Fruit fly (Drosophila melanogaster) Kc167 (cell line): ENCODE results near the gene CG42342.

ENCODE experiments used
- Myc ChIP-seq: fragments of >200 bp; optimal IDR thresholded peaks from 2 replicates; lab custom pipeline; 2017; ENCODE audit warnings: missing external identifiers
- Sin3A ChIP-seq: fragments of >200 bp; optimal IDR thresholded peaks from 2 replicates; lab custom pipeline; 2018; ENCODE audit warnings: missing external identifiers
- h ChIP-seq: fragments of >200 bp; optimal IDR thresholded peaks from 3 replicates; lab custom pipeline; 2018; ENCODE audit warnings: missing external identifiers
- insv ChIP-seq: fragments of >200 bp; optimal IDR thresholded peaks from 3 replicates; lab custom pipeline; 2018; ENCODE audit warnings: missing external identifiers
- psq ChIP-seq: fragments of >200 bp; optimal IDR thresholded peaks from 2 replicates; lab custom pipeline; 2017; ENCODE audit warnings: missing external identifiers
- ttk ChIP-seq: sonication (Bioruptor generic); optimal IDR thresholded peaks from 2 replicates; lab custom pipeline; 2017; ENCODE audit warnings: missing external identifiers

DNA sequence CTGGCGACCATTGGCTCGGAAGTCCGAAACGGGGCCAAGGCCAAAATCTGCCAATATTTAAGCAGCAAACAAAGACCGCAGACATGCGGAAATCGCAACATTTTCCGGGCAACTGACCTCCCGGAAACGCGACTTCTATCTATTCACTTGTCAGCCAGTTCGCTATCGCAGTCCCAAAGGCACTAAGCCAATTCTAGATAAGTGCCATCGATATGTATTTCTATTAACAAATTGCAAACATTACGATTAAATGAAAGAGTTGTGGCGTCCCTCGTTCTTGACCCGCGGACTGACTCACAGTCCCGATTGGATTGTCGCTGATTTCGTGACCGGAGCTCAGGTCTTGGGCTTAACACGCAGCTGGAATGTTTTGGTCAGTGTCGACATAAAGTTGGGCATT lies 3.7 kb upstream of the CG42342 start, which contains the start of gene Gr89a:
- no peak for TF ChIP-seq h (lab: Kevin White, UChicago)
- TF ChIP-seq psq (lab: Kevin White, UChicago), result no peak
- TF ChIP-seq Myc (lab: Kevin White, UChicago), result no peak
- TF ChIP-seq Sin3A (lab: Kevin White, UChicago), result no peak
- TF ChIP-seq ttk (lab: Kevin White, UChicago), result no peak
- TF ChIP-seq insv (lab: Kevin White, UChicago), result no peak
